Worm (Caenorhabditis elegans): Measurements from ENCODE around the gene D2007.2.

DNA sequence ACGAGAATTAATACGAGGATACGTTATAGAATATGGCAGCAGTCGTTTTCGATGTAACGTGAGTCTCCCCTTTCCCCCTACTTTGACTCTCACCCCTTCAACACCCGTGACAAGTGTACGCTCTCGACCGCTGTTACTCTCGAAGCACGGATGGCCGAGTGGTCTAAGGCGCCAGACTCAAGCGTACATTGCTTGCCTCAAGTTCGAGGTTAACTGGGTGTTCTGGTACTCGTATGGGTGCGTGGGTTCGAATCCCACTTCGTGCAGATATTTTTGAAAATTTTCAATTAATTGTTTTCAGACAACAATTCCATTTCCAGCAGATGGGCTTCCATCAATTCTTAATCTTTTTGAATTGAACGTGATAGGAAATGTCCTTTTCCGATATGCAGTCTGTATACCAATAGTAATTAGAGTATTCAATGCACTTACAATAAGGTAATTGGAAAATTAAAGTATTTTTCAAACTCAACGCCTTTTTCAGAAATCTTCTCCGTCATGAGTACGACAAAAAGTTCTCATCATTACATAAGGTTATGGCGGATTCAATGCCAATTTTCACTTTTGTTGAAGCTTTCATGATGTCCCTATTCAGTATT is 39.2 kb upstream of the D2007.2 start:
- TF ChIP-seq flt-1 (GFP tag; IDR thresholded peaks at IDR 0.05) (peak; percentile 94), klf-2 (GFP tag; conservative IDR thresholded peaks at IDR 0.05) (peak; percentile 75; the same call in 1 of the 2 replicates), tab-1 (GFP tag; IDR thresholded peaks at IDR 0.05) (peak; percentile 89), T22C8.4 (GFP tag; IDR thresholded peaks at IDR 0.05) (peak; percentile 83), med-1 (GFP tag; optimal IDR thresholded peaks at IDR 0.05; ENCODE audit: insufficient read depth) (peak; percentile 44), ztf-29 (GFP tag; IDR thresholded peaks at IDR 0.05) (peak; percentile 77), ztf-23 (GFP tag; IDR thresholded peaks at IDR 0.05) (peak; percentile 91), ref-1 (GFP tag; conservative IDR thresholded peaks at IDR 0.05) (peak; percentile 83)
